Fruit fly (Drosophila melanogaster) whole organism, embryonic: ENCODE measurements around the gene ArfGAP1.

Experiments used
- Aef1 ChIP-seq: fragments of 200-800 bp; sonication (Bioruptor generic); IDR thresholded peaks from 3 replicates; pipeline ENCODE4 v1.3.6; 2022; ENCODE audit warnings: missing biosample characterization, missing genetic modification characterization
- Asciz ChIP-seq: fragments of 200-800 bp; sonication (Bioruptor generic); optimal IDR thresholded peaks from 2 replicates; lab custom pipeline; 2017; ENCODE audit warnings: missing biosample characterization, mild to moderate bottlenecking, missing genetic modification characterization, missing genetic modification reagents
- Blimp-1 ChIP-seq: fragments of 200-800 bp; sonication (Bioruptor generic); optimal IDR thresholded peaks from 3 replicates; lab custom pipeline; 2018; ENCODE audit warnings: missing biosample characterization, missing genetic modification characterization, mild to moderate bottlenecking, moderate library complexity, missing genetic modification reagents
- C15 ChIP-seq: fragments of 200-800 bp; sonication (Bioruptor generic); IDR thresholded peaks from 3 replicates; pipeline ENCODE4 v1.3.6; 2022; ENCODE audit warnings: missing biosample characterization, missing genetic modification characterization
- CG10209 ChIP-seq: fragments of 200-800 bp; sonication (Bioruptor generic); optimal IDR thresholded peaks from 3 replicates; lab custom pipeline; 2017; ENCODE audit warnings: missing biosample characterization, mild to moderate bottlenecking, missing genetic modification characterization, missing genetic modification reagents
- CG10462 ChIP-seq: fragments of 200-800 bp; sonication (Bioruptor generic); optimal IDR thresholded peaks from 2 replicates; lab custom pipeline; 2016; ENCODE audit warnings: missing biosample characterization, missing genetic modification characterization
- CG12744 ChIP-seq: fragments of 200-800 bp; sonication (Bioruptor generic); optimal IDR thresholded peaks from 2 replicates; lab custom pipeline; 2016; ENCODE audit warnings: missing biosample characterization, missing genetic modification characterization
- CG17829 ChIP-seq: fragments of 200-800 bp; optimal IDR thresholded peaks from 2 replicates; lab custom pipeline; 2019; ENCODE audit warnings: missing biosample characterization, mild to moderate bottlenecking, missing genetic modification characterization, moderate library complexity
- CG18262 ChIP-seq: fragments of 200-800 bp; optimal IDR thresholded peaks from 3 replicates; lab custom pipeline; 2019; ENCODE audit warnings: missing biosample characterization, mild to moderate bottlenecking, missing genetic modification characterization, moderate library complexity
- CG1832 ChIP-seq: fragments of 200-800 bp; sonication (Bioruptor generic); optimal IDR thresholded peaks from 2 replicates; lab custom pipeline; 2017; ENCODE audit warnings: missing biosample characterization, mild to moderate bottlenecking, missing genetic modification characterization, inconsistent platforms
- CG2129 ChIP-seq: fragments of 200-800 bp; sonication (Bioruptor generic); IDR thresholded peaks from 2 replicates; pipeline ENCODE4 v1.3.6; 2022; ENCODE audit warnings: missing biosample characterization, missing genetic modification characterization; ENCODE audit not compliant: partially characterized antibody
- CG31441 ChIP-seq: fragments of 200-800 bp; sonication (Bioruptor generic); IDR thresholded peaks from 2 replicates; pipeline ENCODE4 v1.3.6; 2022; ENCODE audit warnings: missing biosample characterization, missing genetic modification characterization
- CG6254 ChIP-seq: fragments of 200-800 bp; sonication (Bioruptor generic); optimal IDR thresholded peaks from 3 replicates; lab custom pipeline; 2017; ENCODE audit warnings: mild to moderate bottlenecking, missing biosample characterization, missing genetic modification reagents, missing genetic modification characterization
- CG6683 ChIP-seq: fragments of 200-800 bp; sonication (Bioruptor generic); optimal IDR thresholded peaks from 2 replicates; lab custom pipeline; 2017; ENCODE audit warnings: missing biosample characterization, mild to moderate bottlenecking, missing genetic modification characterization, missing genetic modification reagents
- CG8924 ChIP-seq: fragments of 200-800 bp; optimal IDR thresholded peaks from 3 replicates; lab custom pipeline; 2019; ENCODE audit warnings: missing biosample characterization, mild to moderate bottlenecking, missing genetic modification characterization, moderate library complexity
- CG9727 ChIP-seq: fragments of 200-800 bp; sonication (Bioruptor generic); optimal IDR thresholded peaks from 3 replicates; lab custom pipeline; 2017; ENCODE audit warnings: missing biosample characterization, mild to moderate bottlenecking, missing genetic modification characterization
- CoRest ChIP-seq: fragments of 200-800 bp; sonication (Bioruptor generic); optimal IDR thresholded peaks from 3 replicates; lab custom pipeline; 2018; ENCODE audit warnings: missing biosample characterization, mild to moderate bottlenecking, missing genetic modification characterization, moderate library complexity
- D ChIP-seq, 2 experiments: fragments of 200-800 bp in 1 of 2; fragments of >200 bp in 1 of 2; sonication (Bioruptor generic) in 1 of 2; optimal IDR thresholded peaks; 2 replicates in 1 of 2; 3 replicates in 1 of 2; lab custom pipeline; 2017; ENCODE audit warnings: mild to moderate bottlenecking in 1 of 2, missing biosample characterization in 1 of 2, missing genetic modification characterization in 1 of 2, missing genetic modification reagents in 1 of 2
- Fer1 ChIP-seq: fragments of 200-800 bp; sonication (Bioruptor generic); optimal IDR thresholded peaks from 2 replicates; lab custom pipeline; 2017; ENCODE audit warnings: missing biosample characterization, mild to moderate bottlenecking, missing genetic modification characterization
- MTF-1 ChIP-seq: fragments of 200-800 bp; sonication (Bioruptor generic); optimal IDR thresholded peaks from 2 replicates; lab custom pipeline; 2018; ENCODE audit warnings: missing biosample characterization, mild to moderate bottlenecking, missing genetic modification characterization, borderline replicate concordance
- Max ChIP-seq: fragments of 200-800 bp; sonication (Bioruptor generic); optimal IDR thresholded peaks from 2 replicates; lab custom pipeline; 2016; ENCODE audit warnings: missing biosample characterization, mild to moderate bottlenecking, missing genetic modification characterization
- Nf-YB ChIP-seq: fragments of 200-800 bp; sonication (Bioruptor generic); optimal IDR thresholded peaks from 3 replicates; lab custom pipeline; 2019; ENCODE audit warnings: missing biosample characterization, mild to moderate bottlenecking, missing genetic modification characterization, moderate library complexity
- Nf-YC ChIP-seq: fragments of 200-800 bp; optimal IDR thresholded peaks from 3 replicates; lab custom pipeline; 2019; ENCODE audit warnings: missing biosample characterization, mild to moderate bottlenecking, missing genetic modification characterization, moderate library complexity
- Xrp1 ChIP-seq: fragments of 200-800 bp; sonication (Bioruptor generic); IDR thresholded peaks from 2 replicates; pipeline ENCODE4 v1.3.6; 2022; ENCODE audit warnings: missing biosample characterization, missing genetic modification characterization
- ab ChIP-seq: fragments of 200-800 bp; sonication (Bioruptor generic); optimal IDR thresholded peaks from 2 replicates; lab custom pipeline; 2016; ENCODE audit warnings: missing biosample characterization, missing genetic modification characterization
- ac ChIP-seq: fragments of 200-800 bp; sonication (Bioruptor generic); optimal IDR thresholded peaks from 3 replicates; lab custom pipeline; 2017; ENCODE audit warnings: missing biosample characterization, mild to moderate bottlenecking, missing genetic modification characterization
- bbx ChIP-seq: fragments of 200-800 bp; sonication (Bioruptor generic); IDR thresholded peaks from 2 replicates; pipeline ENCODE4 v1.3.6; 2022; ENCODE audit warnings: missing biosample characterization, missing genetic modification characterization; ENCODE audit not compliant: partially characterized antibody
- bsh ChIP-seq, 2 experiments: fragments of 200-800 bp; sonication (Bioruptor generic); optimal IDR thresholded peaks; 2 replicates each; lab custom pipeline; 2017 to 2018; ENCODE audit warnings: mild to moderate bottlenecking in 2 of 2, missing biosample characterization in 2 of 2, missing genetic modification characterization in 2 of 2, moderate library complexity in 1 of 2
- chif ChIP-seq, 2 experiments: fragments of 200-800 bp; sonication (Bioruptor generic); optimal IDR thresholded peaks; 3 replicates each; lab custom pipeline; 2016; ENCODE audit warnings: missing biosample characterization in 2 of 2, missing genetic modification characterization in 2 of 2
- da ChIP-seq: fragments of 200-800 bp; sonication (Bioruptor generic); optimal IDR thresholded peaks from 2 replicates; lab custom pipeline; 2016; ENCODE audit warnings: missing biosample characterization, missing genetic modification characterization
- dimm ChIP-seq: fragments of 200-800 bp; sonication (Bioruptor generic); IDR thresholded peaks from 2 replicates; pipeline ENCODE4 v1.3.6; 2022; ENCODE audit warnings: missing biosample characterization, missing genetic modification characterization
- dmrt11E ChIP-seq: fragments of 200-800 bp; sonication (Bioruptor generic); optimal IDR thresholded peaks from 3 replicates; lab custom pipeline; 2018; ENCODE audit warnings: missing biosample characterization, mild to moderate bottlenecking, missing genetic modification characterization, moderate library complexity
- fd96Cb ChIP-seq: fragments of 200-800 bp; sonication (Bioruptor generic); optimal IDR thresholded peaks from 2 replicates; lab custom pipeline; 2018; ENCODE audit warnings: missing biosample characterization, mild to moderate bottlenecking, missing genetic modification characterization, moderate library complexity
- gem ChIP-seq: fragments of 200-800 bp; sonication (Bioruptor generic); optimal IDR thresholded peaks from 2 replicates; lab custom pipeline; 2019; ENCODE audit warnings: missing biosample characterization, mild to moderate bottlenecking, missing genetic modification characterization, moderate library complexity
- jumu ChIP-seq: fragments of 200-800 bp; sonication (Bioruptor generic); optimal IDR thresholded peaks from 3 replicates; lab custom pipeline; 2016; ENCODE audit warnings: missing biosample characterization, missing genetic modification characterization
- ken ChIP-seq: fragments of 200-800 bp; sonication (Bioruptor generic); IDR thresholded peaks from 3 replicates; pipeline ENCODE4 v1.3.6; 2022; ENCODE audit warnings: missing biosample characterization, missing genetic modification characterization
- kni ChIP-seq: fragments of 200-800 bp; sonication (Bioruptor generic); optimal IDR thresholded peaks from 3 replicates; lab custom pipeline; 2017; ENCODE audit warnings: mild to moderate bottlenecking, missing biosample characterization, missing genetic modification reagents, missing genetic modification characterization
- odd ChIP-seq: fragments of 200-800 bp; sonication (Bioruptor generic); optimal IDR thresholded peaks from 2 replicates; lab custom pipeline; 2017; ENCODE audit warnings: missing biosample characterization, mild to moderate bottlenecking, missing genetic modification characterization
- phol ChIP-seq: fragments of 200-800 bp; sonication (Bioruptor generic); optimal IDR thresholded peaks from 3 replicates; lab custom pipeline; 2018; ENCODE audit warnings: missing biosample characterization, mild to moderate bottlenecking, missing genetic modification characterization, moderate library complexity
- pnt ChIP-seq: fragments of 200-800 bp; sonication (Bioruptor generic); optimal IDR thresholded peaks from 3 replicates; lab custom pipeline; 2016; ENCODE audit warnings: missing biosample characterization, missing genetic modification characterization
- prd ChIP-seq, 3 experiments: fragments of >200 bp in 2 of 3; fragments of 200-800 bp in 1 of 3; sonication (Bioruptor generic) in 1 of 3; optimal IDR thresholded peaks in 2 of 3; IDR thresholded peaks in 1 of 3; 2 replicates in 2 of 3; 3 replicates in 1 of 3; pipeline versions ENCODE4 v1.3.6 to Lab custom; 2017 to 2022; ENCODE audit warnings: missing biosample characterization in 1 of 3, missing genetic modification characterization in 1 of 3
- row ChIP-seq: fragments of 200-800 bp; sonication (Bioruptor generic); IDR thresholded peaks from 3 replicates; pipeline ENCODE4 v1.3.6; 2022; ENCODE audit warnings: missing biosample characterization, missing genetic modification characterization
- sens ChIP-seq: fragments of 200-800 bp; sonication (Bioruptor generic); peaks from one replicate; lab custom pipeline; 2016; ENCODE audit warnings: missing biosample characterization, missing genetic modification characterization
- sqz ChIP-seq: fragments of 200-800 bp; sonication (Bioruptor generic); optimal IDR thresholded peaks from 3 replicates; lab custom pipeline; 2018; ENCODE audit warnings: missing biosample characterization, mild to moderate bottlenecking, missing genetic modification characterization
- vnd ChIP-seq: fragments of 200-800 bp; sonication (Bioruptor generic); IDR thresholded peaks from 3 replicates; pipeline ENCODE4 v1.3.6; 2022; ENCODE audit warnings: missing biosample characterization, missing genetic modification characterization; ENCODE audit not compliant: partially characterized antibody

ArfGAP1 gene

dm6 chr3L:12447501-12447900 is 30.1 kb upstream of the ArfGAP1 start:
- peak; percentile 33 for TF ChIP-seq sens (GFP tag; lab: Kevin White, UChicago)
- TF ChIP-seq dmrt11E (tag; lab: Kevin White, UChicago) = peak; percentile 21
- TF ChIP-seq chif (GFP tag; optimal IDR thresholded peaks at IDR 0.05; lab: Kevin White, UChicago) = no peak

dm6 chr3L:12447081-12447480 is 29.7 kb upstream of the ArfGAP1 start:
- peak; percentile 82 for TF ChIP-seq Nf-YB (GFP tag; lab: Kevin White, UChicago)
- TF ChIP-seq da (GFP tag; lab: Kevin White, UChicago) = no peak
- peak; percentile 70 for TF ChIP-seq Nf-YC

dm6 chr3L:12444040-12444439 is 26.7 kb upstream of the ArfGAP1 start:
- TF ChIP-seq bsh (GFP tag; optimal IDR thresholded peaks at IDR 0.05; lab: Kevin White, UChicago) (peak in 1 of 2 experiments; percentile 22), dimm (GFP tag; lab: Robert Waterston, UW) (no peak), Fer1 (no peak), CG12744 (no peak), gem (tag; lab: Kevin White, UChicago) (peak; percentile 37), sqz (GFP tag; lab: Kevin White, UChicago) (no peak), Xrp1 (GFP tag; lab: Robert Waterston, UW) (peak; percentile 39; the same call in 1 of the 2 replicates), CG10209 (GFP tag; lab: Kevin White, UChicago) (peak; percentile 6), Blimp-1 (GFP tag; lab: Kevin White, UChicago) (peak; percentile 49), bbx (no peak), dmrt11E (tag; lab: Kevin White, UChicago) (peak; percentile 71), D (optimal IDR thresholded peaks at IDR 0.05; lab: Kevin White, UChicago) (no peak), D (GFP tag; optimal IDR thresholded peaks at IDR 0.05; lab: Kevin White, UChicago) (peak; percentile 72), MTF-1 (GFP tag; lab: Kevin White, UChicago) (no peak), CG10462 (GFP tag; lab: Kevin White, UChicago) (no peak), CG1832 (GFP tag; lab: Kevin White, UChicago) (no peak), CG2129 (no peak), kni (GFP tag; lab: Kevin White, UChicago) (no peak), pnt (GFP tag; lab: Kevin White, UChicago) (no peak), odd (GFP tag; lab: Kevin White, UChicago) (no peak), ac (no peak), CG18262 (tag; lab: Kevin White, UChicago) (peak; percentile 62), phol (tag; lab: Kevin White, UChicago) (peak; percentile 59), CG9727 (GFP tag; lab: Kevin White, UChicago) (peak; percentile 61), CG6683 (no peak), C15 (GFP tag; lab: Robert Waterston, UW) (no peak), CG6254 (GFP tag; lab: Kevin White, UChicago) (peak; percentile 63), CG8924 (tag; lab: Kevin White, UChicago) (peak; percentile 41), CG31441 (GFP tag; lab: Robert Waterston, UW) (0 out of 2 replicates have a peak, but pooled peaks have one; percentile 39), Asciz (GFP tag; lab: Kevin White, UChicago) (no peak), vnd (no peak), jumu (GFP tag; lab: Kevin White, UChicago) (no peak), ab (GFP tag; lab: Kevin White, UChicago) (no peak), fd96Cb (tag; lab: Kevin White, UChicago) (peak; percentile 54), prd (optimal IDR thresholded peaks at IDR 0.05; lab: Kevin White, UChicago) (no peak), prd (GFP tag; IDR thresholded peaks at IDR 0.05; lab: Robert Waterston, UW) (0 out of 3 replicates have a peak, but pooled peaks have one; percentile 13), Max (peak; percentile 19), Aef1 (GFP tag; lab: Robert Waterston, UW) (no peak), ken (no peak), row (peak; percentile 22; the same call in 1 of the 3 replicates), CoRest (peak; percentile 5), CG17829 (tag; lab: Kevin White, UChicago) (peak; percentile 33)
